Fruit fly (Drosophila melanogaster): ENCODE data around the gene Veneno.

dm6 chr3R:8352961-8353728 lies 9.2 kb downstream of the Veneno start:
- TF ChIP-seq dsf (GFP tag; optimal IDR thresholded peaks at IDR 0.05; ENCODE audit: borderline replicate concordance) (no peak), h (GFP tag; optimal IDR thresholded peaks at IDR 0.05) (peak; percentile 30), tai (GFP tag; optimal IDR thresholded peaks at IDR 0.05) (no peak), GATAd (GFP tag; optimal IDR thresholded peaks at IDR 0.05) (no peak), psq (GFP tag; optimal IDR thresholded peaks at IDR 0.05) (no peak), brk (GFP tag; optimal IDR thresholded peaks at IDR 0.05) (no peak), Hr83 (GFP tag; optimal IDR thresholded peaks at IDR 0.05; ENCODE audit: poor library complexity, severe bottlenecking) (peak; percentile 16), dmrt93B (GFP tag; optimal IDR thresholded peaks at IDR 0.05) (no peak), jim (GFP tag; optimal IDR thresholded peaks at IDR 0.05) (no peak)
